Fruit fly (Drosophila melanogaster) whole organism, wandering third instar larva: ENCODE data around the gene Ect3.

ENCODE experiments used
- Dfd ChIP-seq: fragments of >200 bp; optimal IDR thresholded peaks from 2 replicates; lab custom pipeline; 2017; ENCODE audit warnings: missing biosample characterization, missing genetic modification characterization
- Hr78 ChIP-seq: fragments of >200 bp; optimal IDR thresholded peaks from 2 replicates; lab custom pipeline; 2017; ENCODE audit warnings: missing biosample characterization, missing genetic modification characterization
- N ChIP-seq: fragments of >200 bp; optimal IDR thresholded peaks from 2 replicates; lab custom pipeline; 2018; ENCODE audit warnings: missing biosample characterization, missing external identifiers, missing genetic modification characterization
- foxo ChIP-seq, 2 experiments: fragments of 200-800 bp; sonication (Bioruptor generic); optimal IDR thresholded peaks; 2 replicates in 1 of 2; 3 replicates in 1 of 2; lab custom pipeline; 2016 to 2017; ENCODE audit warnings: missing biosample characterization in 2 of 2, missing genetic modification characterization in 2 of 2
- fru ChIP-seq: fragments of 200-800 bp; sonication (Bioruptor generic); optimal IDR thresholded peaks from 3 replicates; lab custom pipeline; 2016; ENCODE audit warnings: missing biosample characterization, mild to moderate bottlenecking, missing genetic modification characterization
- jim ChIP-seq: fragments of 175-275, 200-325 bp; sonication (Bioruptor generic); optimal IDR thresholded peaks from 2 replicates; lab custom pipeline; 2016; ENCODE audit warnings: missing biosample characterization, mild to moderate bottlenecking, missing genetic modification characterization
- pan ChIP-seq: fragments of >200 bp; optimal IDR thresholded peaks from 2 replicates; lab custom pipeline; 2017

DNA sequence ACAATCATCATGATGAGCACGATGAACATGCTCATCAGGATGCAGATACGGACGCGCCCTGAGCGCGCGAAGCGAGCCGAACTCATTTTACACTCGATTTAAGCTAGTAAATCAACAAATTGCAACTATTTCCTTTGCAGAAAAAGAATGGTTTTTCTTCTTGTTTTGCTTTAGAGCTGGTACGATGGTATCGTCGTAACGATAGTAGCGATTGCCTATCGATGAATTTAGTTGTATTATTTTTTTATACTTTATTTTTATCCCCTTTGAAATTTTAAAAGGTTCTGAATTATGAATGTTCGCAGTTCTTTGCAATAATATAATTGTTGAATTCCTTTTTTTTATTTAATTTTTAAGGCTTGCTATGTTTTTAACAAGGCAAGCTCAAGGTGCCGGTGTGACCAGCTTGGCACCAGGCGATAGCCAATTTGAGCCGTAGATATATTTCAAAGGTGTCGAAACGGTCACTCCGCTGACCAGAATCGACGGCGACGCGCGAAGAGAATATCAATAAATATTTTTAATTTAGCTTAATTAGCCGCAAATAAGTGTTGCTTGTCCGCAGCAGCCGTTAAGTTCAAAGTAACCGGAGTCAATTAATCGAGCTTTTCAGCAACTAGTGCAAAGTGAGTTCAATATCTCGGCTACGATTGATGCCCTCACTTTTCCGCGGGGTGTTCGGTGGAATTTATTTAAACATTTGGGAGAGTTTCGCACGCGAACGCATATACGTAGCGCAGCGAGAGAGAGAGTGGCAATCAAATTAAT lies 31.6 kb upstream of the Ect3 start, which contains the start of the genes CG12213 and GC1:
- no peak for TF ChIP-seq Hr78 (GFP tag; lab: Kevin White, UChicago)
- TF ChIP-seq jim (GFP tag; lab: Kevin White, UChicago): peak; percentile 6
- TF ChIP-seq foxo (GFP tag; optimal IDR thresholded peaks at IDR 0.05; lab: Kevin White, UChicago): peak in 1 of 2 experiments; percentile 23
- no peak for TF ChIP-seq pan (lab: Kevin White, UChicago)
- TF ChIP-seq fru: peak; percentile 50
- no peak for TF ChIP-seq N (GFP tag; lab: Kevin White, UChicago)
- TF ChIP-seq Dfd (GFP tag; lab: Kevin White, UChicago): no peak
